Fruit fly (Drosophila melanogaster) whole organism, embryonic: ENCODE data around the gene CG17190.
A peak's percentile ranks its signal among the peaks of the same experiment; 100 is the strongest.

Experiments
- CG10321 ChIP-seq: fragments of 200-800 bp; sonication (Bioruptor generic); IDR thresholded peaks from 2 replicates; pipeline ENCODE4 v1.3.6; 2022; ENCODE audit warnings: missing biosample characterization, missing genetic modification characterization
- CG11695 ChIP-seq: fragments of 200-800 bp; sonication (Bioruptor generic); IDR thresholded peaks from 3 replicates; pipeline ENCODE4 v1.3.6; 2022; ENCODE audit warnings: missing biosample characterization, missing genetic modification characterization
- CG13296 ChIP-seq: fragments of 200-800 bp; sonication (Bioruptor generic); optimal IDR thresholded peaks from 3 replicates; lab custom pipeline; 2018; ENCODE audit warnings: missing biosample characterization, mild to moderate bottlenecking, missing genetic modification characterization
- CG14014 ChIP-seq: fragments of 200-800 bp; sonication (Bioruptor generic); IDR thresholded peaks from 2 replicates; pipeline ENCODE4 v1.3.6; 2022; ENCODE audit warnings: missing biosample characterization, missing genetic modification characterization
- CG1602 ChIP-seq: fragments of 200-800 bp; sonication (Bioruptor generic); optimal IDR thresholded peaks from 3 replicates; lab custom pipeline; 2016; ENCODE audit warnings: missing biosample characterization, missing genetic modification characterization
- CG16813 ChIP-seq: fragments of 200-800 bp; sonication (Bioruptor generic); IDR thresholded peaks from 3 replicates; pipeline ENCODE4 v1.3.6; 2022; ENCODE audit warnings: missing biosample characterization, missing genetic modification characterization; ENCODE audit not compliant: partially characterized antibody
- CG2116 ChIP-seq: fragments of 200-800 bp; sonication (Bioruptor generic); optimal IDR thresholded peaks from 3 replicates; lab custom pipeline; 2018; ENCODE audit warnings: missing biosample characterization, mild to moderate bottlenecking, missing genetic modification characterization
- CG2678 ChIP-seq: fragments of 200-800 bp; sonication (Bioruptor generic); optimal IDR thresholded peaks from 3 replicates; lab custom pipeline; 2019; ENCODE audit warnings: missing biosample characterization, mild to moderate bottlenecking, missing genetic modification characterization, moderate library complexity
- CG4854 ChIP-seq: fragments of 200-800 bp; sonication (Bioruptor generic); optimal IDR thresholded peaks from 2 replicates; lab custom pipeline; 2016; ENCODE audit warnings: missing biosample characterization, missing genetic modification characterization, inconsistent platforms
- CG5180 ChIP-seq: fragments of 200-800 bp; sonication (Bioruptor generic); optimal IDR thresholded peaks from 3 replicates; lab custom pipeline; 2017; ENCODE audit warnings: missing biosample characterization, missing genetic modification characterization, mild to moderate bottlenecking, moderate library complexity, missing genetic modification reagents
- CG7357 ChIP-seq: fragments of 200-800 bp; sonication (Bioruptor generic); IDR thresholded peaks from 3 replicates; pipeline ENCODE4 v1.3.6; 2022; ENCODE audit warnings: missing biosample characterization, missing genetic modification characterization
- CG7372 ChIP-seq: fragments of 200-800 bp; sonication (Bioruptor generic); IDR thresholded peaks from 2 replicates; pipeline ENCODE4 v1.3.6; 2022; ENCODE audit warnings: missing biosample characterization, missing genetic modification characterization
- CG7928 ChIP-seq: fragments of 200-800 bp; sonication (Bioruptor generic); optimal IDR thresholded peaks from 2 replicates; lab custom pipeline; 2017; ENCODE audit warnings: missing biosample characterization, mild to moderate bottlenecking, missing genetic modification characterization
- CG8388 ChIP-seq: fragments of 200-800 bp; sonication (Bioruptor generic); optimal IDR thresholded peaks from 2 replicates; lab custom pipeline; 2019; ENCODE audit warnings: missing biosample characterization, mild to moderate bottlenecking, missing genetic modification characterization, moderate library complexity
- CG9876 ChIP-seq: fragments of 200-800 bp; sonication (Bioruptor generic); optimal IDR thresholded peaks from 2 replicates; lab custom pipeline; 2016; ENCODE audit warnings: missing biosample characterization, missing genetic modification characterization
- D ChIP-seq, 2 experiments: fragments of 200-800 bp in 1 of 2; fragments of >200 bp in 1 of 2; sonication (Bioruptor generic) in 1 of 2; optimal IDR thresholded peaks; 2 replicates in 1 of 2; 3 replicates in 1 of 2; lab custom pipeline; 2017; ENCODE audit warnings: mild to moderate bottlenecking in 1 of 2, missing biosample characterization in 1 of 2, missing genetic modification characterization in 1 of 2, missing genetic modification reagents in 1 of 2
- Dll ChIP-seq: fragments of 200-800 bp; sonication (Bioruptor generic); IDR thresholded peaks from 4 replicates; pipeline ENCODE4 v1.3.6; 2022; ENCODE audit warnings: missing biosample characterization, missing genetic modification characterization; ENCODE audit not compliant: partially characterized antibody
- Dp ChIP-seq: fragments of 200-800 bp; sonication (Bioruptor generic); optimal IDR thresholded peaks from 2 replicates; lab custom pipeline; 2018; ENCODE audit warnings: missing biosample characterization, mild to moderate bottlenecking, missing genetic modification characterization, moderate library complexity
- E2f1 ChIP-seq: fragments of 200-800 bp; sonication (Bioruptor generic); IDR thresholded peaks from 2 replicates; pipeline ENCODE4 v1.3.6; 2022; ENCODE audit warnings: missing biosample characterization, missing genetic modification characterization
- Kr ChIP-seq: fragments of 200-800 bp; sonication (Bioruptor generic); optimal IDR thresholded peaks from 2 replicates; lab custom pipeline; 2017; ENCODE audit warnings: missing biosample characterization, mild to moderate bottlenecking, missing genetic modification characterization
- Lim3 ChIP-seq: fragments of 200-800 bp; sonication (Bioruptor generic); IDR thresholded peaks from 2 replicates; pipeline ENCODE4 v1.3.6; 2022; ENCODE audit warnings: missing biosample characterization, missing genetic modification characterization
- Mes4 ChIP-seq: fragments of 200-800 bp; sonication (Bioruptor generic); optimal IDR thresholded peaks from 2 replicates; lab custom pipeline; 2016; ENCODE audit warnings: missing biosample characterization, missing genetic modification characterization
- NfI ChIP-seq: fragments of 200-800 bp; sonication (Bioruptor generic); optimal IDR thresholded peaks from 3 replicates; lab custom pipeline; 2018; ENCODE audit warnings: missing biosample characterization, mild to moderate bottlenecking, missing genetic modification characterization, moderate library complexity
- ato ChIP-seq: fragments of 200-800 bp; sonication (Bioruptor generic); IDR thresholded peaks from 2 replicates; pipeline ENCODE4 v1.3.6; 2022; ENCODE audit warnings: missing biosample characterization, missing genetic modification characterization; ENCODE audit not compliant: partially characterized antibody
- chif ChIP-seq, 2 experiments: fragments of 200-800 bp; sonication (Bioruptor generic); optimal IDR thresholded peaks; 3 replicates each; lab custom pipeline; 2016; ENCODE audit warnings: missing biosample characterization in 2 of 2, missing genetic modification characterization in 2 of 2
- chn ChIP-seq: fragments of 200-800 bp; sonication (Bioruptor generic); optimal IDR thresholded peaks from 2 replicates; lab custom pipeline; 2016; ENCODE audit warnings: missing biosample characterization, missing genetic modification characterization
- ci ChIP-seq: fragments of 200-800 bp; sonication (Bioruptor generic); IDR thresholded peaks from 3 replicates; pipeline ENCODE4 v1.3.6; 2022; ENCODE audit warnings: missing biosample characterization, missing genetic modification characterization
- crol ChIP-seq: fragments of 200-800 bp; sonication (Bioruptor generic); IDR thresholded peaks from 2 replicates; pipeline ENCODE4 v1.3.6; 2022; ENCODE audit warnings: missing biosample characterization, missing genetic modification characterization
- dan ChIP-seq: fragments of 200-800 bp; sonication (Bioruptor generic); IDR thresholded peaks from 2 replicates; pipeline ENCODE4 v1.3.6; 2022; ENCODE audit warnings: missing biosample characterization, missing genetic modification characterization
- ems ChIP-seq: fragments of 200-800 bp; sonication (Bioruptor generic); optimal IDR thresholded peaks from 3 replicates; lab custom pipeline; 2016; ENCODE audit warnings: missing biosample characterization, missing genetic modification characterization
- gsb-n ChIP-seq: fragments of 200-800 bp; sonication (Bioruptor generic); optimal IDR thresholded peaks from 3 replicates; lab custom pipeline; 2018; ENCODE audit warnings: missing biosample characterization, mild to moderate bottlenecking, missing genetic modification characterization
- her ChIP-seq: fragments of 200-800 bp; sonication (Bioruptor generic); optimal IDR thresholded peaks from 2 replicates; lab custom pipeline; 2016; ENCODE audit warnings: missing biosample characterization, missing genetic modification characterization
- insv ChIP-seq, 2 experiments: fragments of 200-800 bp; sonication (Bioruptor generic); optimal IDR thresholded peaks; 3 replicates each; lab custom pipeline; 2016 to 2018; ENCODE audit warnings: missing biosample characterization in 2 of 2, missing genetic modification characterization in 2 of 2
- ken ChIP-seq: fragments of 200-800 bp; sonication (Bioruptor generic); IDR thresholded peaks from 3 replicates; pipeline ENCODE4 v1.3.6; 2022; ENCODE audit warnings: missing biosample characterization, missing genetic modification characterization
- lov ChIP-seq, 2 experiments: fragments of 200-800 bp in 1 of 2; fragments of >200 bp in 1 of 2; sonication (Bioruptor generic) in 1 of 2; IDR thresholded peaks in 1 of 2; optimal IDR thresholded peaks in 1 of 2; 2 replicates in 1 of 2; 3 replicates in 1 of 2; pipeline versions ENCODE4 v1.3.6 to Lab custom; 2017 to 2022; ENCODE audit warnings: missing biosample characterization in 1 of 2, missing genetic modification characterization in 1 of 2
- odd ChIP-seq: fragments of 200-800 bp; sonication (Bioruptor generic); optimal IDR thresholded peaks from 2 replicates; lab custom pipeline; 2017; ENCODE audit warnings: missing biosample characterization, mild to moderate bottlenecking, missing genetic modification characterization
- peb ChIP-seq: fragments of 200-800 bp; sonication (Bioruptor generic); IDR thresholded peaks from 2 replicates; pipeline ENCODE4 v1.3.6; 2022; ENCODE audit warnings: missing biosample characterization, missing genetic modification characterization
- psq ChIP-seq: fragments of 200-800 bp; sonication (Bioruptor generic); optimal IDR thresholded peaks from 2 replicates; lab custom pipeline; 2017; ENCODE audit warnings: missing biosample characterization, missing genetic modification characterization
- salm ChIP-seq: fragments of 200-800 bp; sonication (Bioruptor generic); optimal IDR thresholded peaks from 2 replicates; lab custom pipeline; 2018; ENCODE audit warnings: missing biosample characterization, mild to moderate bottlenecking, missing genetic modification characterization
- seq ChIP-seq: fragments of 200-800 bp; sonication (Bioruptor generic); IDR thresholded peaks from 2 replicates; pipeline ENCODE4 v1.3.6; 2022; ENCODE audit warnings: missing biosample characterization, missing genetic modification characterization
- sisA ChIP-seq: fragments of 200-800 bp; sonication (Bioruptor generic); IDR thresholded peaks from 2 replicates; pipeline ENCODE4 v1.3.6; 2022; ENCODE audit warnings: missing biosample characterization, missing genetic modification characterization
- slbo ChIP-seq: fragments of 200-800 bp; sonication (Bioruptor generic); IDR thresholded peaks from 2 replicates; pipeline ENCODE4 v1.3.6; 2022; ENCODE audit warnings: missing biosample characterization, missing genetic modification characterization
- sug ChIP-seq: fragments of 200-800 bp; optimal IDR thresholded peaks from 2 replicates; lab custom pipeline; 2019; ENCODE audit warnings: missing biosample characterization, mild to moderate bottlenecking, missing genetic modification characterization, moderate library complexity
- tll ChIP-seq, 2 experiments: fragments of 200-800 bp in 1 of 2; fragments of >200 bp in 1 of 2; sonication (Bioruptor generic) in 1 of 2; optimal IDR thresholded peaks; 2 replicates each; lab custom pipeline; 2017 to 2019; ENCODE audit warnings: missing biosample characterization in 2 of 2, missing genetic modification characterization in 2 of 2, mild to moderate bottlenecking in 1 of 2, moderate library complexity in 1 of 2
- twi ChIP-seq: fragments of 200-800 bp; optimal IDR thresholded peaks from 2 replicates; lab custom pipeline; 2019; ENCODE audit warnings: missing biosample characterization, mild to moderate bottlenecking, missing genetic modification characterization, moderate library complexity
- tx ChIP-seq: fragments of 200-800 bp; sonication (Bioruptor generic); optimal IDR thresholded peaks from 2 replicates; lab custom pipeline; 2016; ENCODE audit warnings: missing biosample characterization, missing genetic modification characterization
- yki ChIP-seq: fragments of >200 bp; optimal IDR thresholded peaks from 3 replicates; lab custom pipeline; 2018
- zen ChIP-seq: fragments of 200-800 bp; sonication (Bioruptor generic); optimal IDR thresholded peaks from 3 replicates; lab custom pipeline; 2018; ENCODE audit warnings: missing biosample characterization, mild to moderate bottlenecking, missing genetic modification characterization, moderate library complexity

The CG17190 gene

dm6 chr3R:19997526-19998070 lies 15.7 kb downstream of the CG17190 start (continued):
- TF ChIP-seq tll (GFP tag; optimal IDR thresholded peaks at IDR 0.05; lab: Kevin White, UChicago): peak in 1 of 2 experiments; percentile 41
- peak; percentile 99 for TF ChIP-seq twi (tag; lab: Kevin White, UChicago)
- TF ChIP-seq sisA (GFP tag; lab: Robert Waterston, UW): no peak
- TF ChIP-seq gsb-n (tag; lab: Kevin White, UChicago): no peak
- no peak for TF ChIP-seq CG11695 (GFP tag; lab: Robert Waterston, UW)
- no peak for TF ChIP-seq her
- TF ChIP-seq CG13296 (GFP tag; lab: Kevin White, UChicago): no peak
- TF ChIP-seq Kr (GFP tag; lab: Kevin White, UChicago): peak; percentile 17
- no peak for TF ChIP-seq CG7357
- TF ChIP-seq dan: no peak
- TF ChIP-seq ken (GFP tag; lab: Robert Waterston, UW): no peak
- no peak for TF ChIP-seq lov (optimal IDR thresholded peaks at IDR 0.05; lab: Kevin White, UChicago)
- no peak for TF ChIP-seq lov (GFP tag; IDR thresholded peaks at IDR 0.05; lab: Robert Waterston, UW)
- TF ChIP-seq sug (tag; lab: Kevin White, UChicago): no peak
- no peak for TF ChIP-seq seq (GFP tag; lab: Robert Waterston, UW)
- TF ChIP-seq ci (GFP tag; lab: Robert Waterston, UW): 0 out of 3 replicates have a peak, but pooled peaks have one; percentile 6
- TF ChIP-seq crol: no peak
- TF ChIP-seq ems: no peak
- TF ChIP-seq CG7928 (GFP tag; lab: Kevin White, UChicago): no peak
- no peak for TF ChIP-seq Mes4 (GFP tag; lab: Kevin White, UChicago)
- no peak for TF ChIP-seq CG1602 (GFP tag; lab: Kevin White, UChicago)
- no peak for TF ChIP-seq NfI (GFP tag; lab: Kevin White, UChicago)
- TF ChIP-seq Lim3 (GFP tag; lab: Robert Waterston, UW): no peak
- no peak for TF ChIP-seq ato
- no peak for TF ChIP-seq psq (GFP tag; lab: Kevin White, UChicago)
- TF ChIP-seq D (optimal IDR thresholded peaks at IDR 0.05; lab: Kevin White, UChicago): no peak
- TF ChIP-seq D (GFP tag; optimal IDR thresholded peaks at IDR 0.05; lab: Kevin White, UChicago): no peak
- TF ChIP-seq CG2678 (tag; lab: Kevin White, UChicago): no peak
- TF ChIP-seq CG7372 (GFP tag; lab: Robert Waterston, UW): no peak
- no peak for TF ChIP-seq CG9876 (GFP tag; lab: Kevin White, UChicago)
- no peak for TF ChIP-seq Dll (GFP tag; lab: Robert Waterston, UW)
- TF ChIP-seq slbo (GFP tag; lab: Robert Waterston, UW): no peak
- no peak for TF ChIP-seq yki (lab: Kevin White, UChicago)
- no peak for TF ChIP-seq CG16813
- TF ChIP-seq chn (GFP tag; lab: Kevin White, UChicago): no peak
- no peak for TF ChIP-seq CG10321 (GFP tag; lab: Robert Waterston, UW)
- peak in 1 of 2 experiments; percentile 54 for TF ChIP-seq insv (GFP tag; optimal IDR thresholded peaks at IDR 0.05; lab: Kevin White, UChicago)
- TF ChIP-seq CG2116 (GFP tag; lab: Kevin White, UChicago): no peak
- TF ChIP-seq CG14014: no peak
- TF ChIP-seq peb (GFP tag; lab: Robert Waterston, UW): no peak
- peak; percentile 40 for TF ChIP-seq odd (GFP tag; lab: Kevin White, UChicago)
- no peak for TF ChIP-seq E2f1 (GFP tag; lab: Robert Waterston, UW)
- TF ChIP-seq CG5180 (GFP tag; lab: Kevin White, UChicago): no peak
- TF ChIP-seq tx (GFP tag; lab: Kevin White, UChicago): no peak
- TF ChIP-seq CG8388 (GFP tag; lab: Kevin White, UChicago): no peak
- TF ChIP-seq chif (GFP tag; optimal IDR thresholded peaks at IDR 0.05; lab: Kevin White, UChicago): no peak
- no peak for TF ChIP-seq zen
- no peak for TF ChIP-seq Dp
- TF ChIP-seq salm (tag; lab: Kevin White, UChicago): no peak
- TF ChIP-seq CG4854 (GFP tag; lab: Kevin White, UChicago): no peak
